Fruit fly (Drosophila melanogaster): ENCODE results near the gene Ulp1.

dm6 chrX:19160635-19161407 is 47.2 kb downstream of the Ulp1 start:
- no peak for TF ChIP-seq pan (optimal IDR thresholded peaks at IDR 0.05)
- no peak for TF ChIP-seq psq (optimal IDR thresholded peaks at IDR 0.05)
- no peak for TF ChIP-seq Dll (optimal IDR thresholded peaks at IDR 0.05)
- no peak for TF ChIP-seq EcR (GFP tag; optimal IDR thresholded peaks at IDR 0.05)
